Fruit fly (Drosophila melanogaster): Measurements from ENCODE around the gene Mst84Db.

The Mst84Db gene

dm6 chr3R:7365527-7365926 lies at the start of gene Mst84Db, which contains the start of gene Mst84Da:
Mst84Db (minus strand) TSS chr3R:7365627.
Mst84Da (plus strand) TSS chr3R:7365850.
- TF ChIP-seq CTCF (optimal IDR thresholded peaks at IDR 0.05) = no peak
- no peak for TF ChIP-seq CG8478 (optimal IDR thresholded peaks at IDR 0.05)

dm6 chr3R:7406569-7406968 lies 41.1 kb upstream of the Mst84Db start, which contains the start of gene Ir84a:
Ir84a (plus strand) TSS chr3R:7406869.
- TF ChIP-seq CG8478 (optimal IDR thresholded peaks at IDR 0.05) = no peak
- TF ChIP-seq CTCF (optimal IDR thresholded peaks at IDR 0.05) = no peak

dm6 chr3R:7394047-7394446 lies 28.6 kb upstream of the Mst84Db start:
- TF ChIP-seq CG8478 (optimal IDR thresholded peaks at IDR 0.05) (no peak), CTCF (optimal IDR thresholded peaks at IDR 0.05) (no peak)

- TF ChIP-seq CG8478 (optimal IDR thresholded peaks at IDR 0.05) (no peak), CTCF (optimal IDR thresholded peaks at IDR 0.05) (no peak)
These were observed 25.7 kb upstream of the Mst84Db start, which contains the start of gene CG42650 for dm6 chr3R:7391113-7391512. CG42650 (plus strand) TSS chr3R:7391413.

- TF ChIP-seq CTCF (optimal IDR thresholded peaks at IDR 0.05) (no peak), CG8478 (optimal IDR thresholded peaks at IDR 0.05) (no peak)
These were observed 3.8 kb upstream of the Mst84Db start, which contains the start of gene MstProx for dm6 chr3R:7369205-7369604. MstProx (minus strand) TSS chr3R:7369305.

dm6 chr3R:7364573-7364972 lies 854 bp downstream of the Mst84Db start, which contains the start of gene Mst84Dc:
Mst84Dc (minus strand) TSS chr3R:7364673.
- no peak for TF ChIP-seq CG8478 (optimal IDR thresholded peaks at IDR 0.05)
- TF ChIP-seq CTCF (optimal IDR thresholded peaks at IDR 0.05) = no peak

dm6 chr3R:7363673-7364072 lies 1.8 kb downstream of the Mst84Db start, which contains the start of gene Mst84Dd:
Mst84Dd (minus strand) TSS chr3R:7363773.
- TF ChIP-seq CTCF (optimal IDR thresholded peaks at IDR 0.05) (no peak), CG8478 (optimal IDR thresholded peaks at IDR 0.05) (no peak)

dm6 chr3R:7362023-7362422 lies 3.4 kb downstream of the Mst84Db start, which contains the start of gene CG17944:
CG17944 (minus strand) TSS chr3R:7362123.
- TF ChIP-seq CG8478 (optimal IDR thresholded peaks at IDR 0.05) (no peak), CTCF (optimal IDR thresholded peaks at IDR 0.05) (no peak)

- no peak for TF ChIP-seq CG8478 (optimal IDR thresholded peaks at IDR 0.05)
These were observed 16.0 kb downstream of the Mst84Db start, which contains the start of gene CG43290 for dm6 chr3R:7349452-7349851. CG43290 (minus strand) TSS chr3R:7349552.

- TF ChIP-seq CTCF (optimal IDR thresholded peaks at IDR 0.05) (peak; percentile 95 to 97), CG8478 (optimal IDR thresholded peaks at IDR 0.05) (no peak)
These were observed 19.0 kb downstream of the Mst84Db start, which contains the start of gene nxf4 for dm6 chr3R:7346445-7346844. nxf4 (plus strand) TSS chr3R:7346730.

- no peak for TF ChIP-seq CTCF (optimal IDR thresholded peaks at IDR 0.05)
- TF ChIP-seq CG8478 (optimal IDR thresholded peaks at IDR 0.05) = no peak
These were observed 20.7 kb downstream of the Mst84Db start, which contains the start of gene CG31496 for dm6 chr3R:7344769-7345168. CG31496 (plus strand) TSS chr3R:7345069.

dm6 chr3R:7336454-7336853 lies 29.0 kb downstream of the Mst84Db start:
- TF ChIP-seq CTCF (optimal IDR thresholded peaks at IDR 0.05) (no peak), CG8478 (optimal IDR thresholded peaks at IDR 0.05) (no peak)

dm6 chr3R:7334613-7335012 lies 30.8 kb downstream of the Mst84Db start:
- TF ChIP-seq CG8478 (optimal IDR thresholded peaks at IDR 0.05) (no peak), CTCF (optimal IDR thresholded peaks at IDR 0.05) (no peak)

- no peak for TF ChIP-seq CG8478 (optimal IDR thresholded peaks at IDR 0.05)
These were observed 34.7 kb downstream of the Mst84Db start for dm6 chr3R:7330695-7331094.

- no peak for TF ChIP-seq CG8478 (optimal IDR thresholded peaks at IDR 0.05)
- TF ChIP-seq CTCF (optimal IDR thresholded peaks at IDR 0.05) = no peak
These were observed 39.2 kb downstream of the Mst84Db start for dm6 chr3R:7326200-7326599.

- TF ChIP-seq CG8478 (optimal IDR thresholded peaks at IDR 0.05) = no peak
These were observed 42.9 kb downstream of the Mst84Db start for dm6 chr3R:7322549-7322948.

dm6 chr3R:7317107-7317506 lies 48.3 kb downstream of the Mst84Db start, which contains the start of gene CG10029:
CG10029 (minus strand) TSS chr3R:7317207.
- TF ChIP-seq CTCF (optimal IDR thresholded peaks at IDR 0.05) (no peak), CG8478 (optimal IDR thresholded peaks at IDR 0.05) (no peak)

Data from S2 (cell line).